Fruit fly (Drosophila melanogaster) whole organism, wandering third instar larva: ENCODE data around the gene Tbc1d22.

Experiments used
- Rel ChIP-seq, 2 experiments: fragments of 200-800 bp; sonication (Bioruptor generic) in 1 of 2; optimal IDR thresholded peaks; 2 replicates in 1 of 2; 3 replicates in 1 of 2; lab custom pipeline; 2016 to 2019; ENCODE audit warnings: mild to moderate bottlenecking in 2 of 2, missing biosample characterization in 2 of 2, missing genetic modification characterization in 2 of 2, moderate library complexity in 1 of 2
- sage ChIP-seq: fragments of 200-800 bp; sonication (Bioruptor generic); optimal IDR thresholded peaks from 2 replicates; lab custom pipeline; 2016; ENCODE audit warnings: missing biosample characterization, mild to moderate bottlenecking, missing genetic modification characterization
- tai ChIP-seq: sonication (Bioruptor generic); optimal IDR thresholded peaks from 2 replicates; lab custom pipeline; 2016; ENCODE audit warnings: missing biosample characterization, missing genetic modification characterization

- TF ChIP-seq tai (GFP tag; lab: Kevin White, UChicago) (no peak), sage (GFP tag; lab: Kevin White, UChicago) (no peak), Rel (GFP tag; optimal IDR thresholded peaks at IDR 0.05; lab: Kevin White, UChicago) (no peak), Rel (tag; optimal IDR thresholded peaks at IDR 0.05; lab: Kevin White, UChicago) (no peak)
Observed at dm6 chr3R:21069742-21070141, 32.3 kb upstream of the Tbc1d22 start.
